Fruit fly (Drosophila melanogaster) whole organism, embryonic: ENCODE results near the gene BtbVII.

ENCODE experiments used
- Bgb ChIP-seq: fragments of 200-800 bp; sonication (Bioruptor generic); IDR thresholded peaks from 2 replicates; pipeline ENCODE4 v1.3.6; 2022; ENCODE audit warnings: missing biosample characterization, missing genetic modification characterization; ENCODE audit not compliant: partially characterized antibody
- CG10462 ChIP-seq: fragments of 200-800 bp; sonication (Bioruptor generic); optimal IDR thresholded peaks from 2 replicates; lab custom pipeline; 2016; ENCODE audit warnings: missing biosample characterization, missing genetic modification characterization
- CG10543 ChIP-seq: fragments of 200-800 bp; sonication (Bioruptor generic); optimal IDR thresholded peaks from 3 replicates; lab custom pipeline; 2017; ENCODE audit warnings: missing biosample characterization, mild to moderate bottlenecking, missing genetic modification characterization, moderate library complexity
- CG10565 ChIP-seq: fragments of 200-800 bp; sonication (Bioruptor generic); optimal IDR thresholded peaks from 3 replicates; lab custom pipeline; 2016; ENCODE audit warnings: missing biosample characterization, mild to moderate bottlenecking, missing genetic modification characterization
- CG11093 ChIP-seq: fragments of 200-800 bp; sonication (Bioruptor generic); IDR thresholded peaks from 3 replicates; pipeline ENCODE4 v1.3.6; 2022; ENCODE audit warnings: missing biosample characterization, missing genetic modification characterization
- CG11456 ChIP-seq: fragments of 200-800 bp; sonication (Bioruptor generic); IDR thresholded peaks from 3 replicates; pipeline ENCODE4 v1.3.6; 2022; ENCODE audit warnings: missing biosample characterization, missing genetic modification characterization
- CG11504 ChIP-seq: fragments of 200-800 bp; sonication (Bioruptor generic); optimal IDR thresholded peaks from 3 replicates; lab custom pipeline; 2019; ENCODE audit warnings: missing biosample characterization, mild to moderate bottlenecking, missing genetic modification characterization, moderate library complexity
- CG11695 ChIP-seq: fragments of 200-800 bp; sonication (Bioruptor generic); IDR thresholded peaks from 3 replicates; pipeline ENCODE4 v1.3.6; 2022; ENCODE audit warnings: missing biosample characterization, missing genetic modification characterization
- CG12104 ChIP-seq: fragments of 200-800 bp; sonication (Bioruptor generic); optimal IDR thresholded peaks from 3 replicates; lab custom pipeline; 2016; ENCODE audit warnings: missing biosample characterization, missing genetic modification characterization
- CG13123 ChIP-seq: fragments of 200-800 bp; sonication (Bioruptor generic); optimal IDR thresholded peaks from 2 replicates; lab custom pipeline; 2016; ENCODE audit warnings: missing biosample characterization, missing genetic modification characterization
- CG16815 ChIP-seq: fragments of 200-800 bp; sonication (Bioruptor generic); optimal IDR thresholded peaks from 3 replicates; lab custom pipeline; 2017; ENCODE audit warnings: missing biosample characterization, mild to moderate bottlenecking, missing genetic modification characterization
- CG33213 ChIP-seq: fragments of 200-800 bp; sonication (Bioruptor generic); optimal IDR thresholded peaks from 3 replicates; lab custom pipeline; 2016; ENCODE audit warnings: missing biosample characterization, missing genetic modification characterization
- CG34376 ChIP-seq: fragments of 200-800 bp; sonication (Bioruptor generic); optimal IDR thresholded peaks from 2 replicates; lab custom pipeline; 2018; ENCODE audit warnings: missing biosample characterization, mild to moderate bottlenecking, missing genetic modification characterization
- CG4854 ChIP-seq: fragments of 200-800 bp; sonication (Bioruptor generic); optimal IDR thresholded peaks from 2 replicates; lab custom pipeline; 2016; ENCODE audit warnings: missing biosample characterization, missing genetic modification characterization, inconsistent platforms
- CG6813 ChIP-seq: fragments of 200-800 bp; sonication (Bioruptor generic); optimal IDR thresholded peaks from 2 replicates; lab custom pipeline; 2017; ENCODE audit warnings: missing biosample characterization, missing genetic modification characterization, mild to moderate bottlenecking, moderate library complexity, missing genetic modification reagents
- CG6854 ChIP-seq: fragments of 200-800 bp; sonication (Bioruptor generic); optimal IDR thresholded peaks from 3 replicates; lab custom pipeline; 2017; ENCODE audit warnings: missing biosample characterization, mild to moderate bottlenecking, missing genetic modification characterization
- CG7963 ChIP-seq: fragments of 200-800 bp; sonication (Bioruptor generic); IDR thresholded peaks from 3 replicates; pipeline ENCODE4 v1.3.6; 2022; ENCODE audit warnings: missing biosample characterization, missing genetic modification characterization; ENCODE audit not compliant: partially characterized antibody
- CG8359 ChIP-seq: fragments of 200-800 bp; sonication (Bioruptor generic); optimal IDR thresholded peaks from 2 replicates; lab custom pipeline; 2017; ENCODE audit warnings: missing biosample characterization, mild to moderate bottlenecking, missing genetic modification characterization, borderline replicate concordance
- CG9797 ChIP-seq: fragments of 200-800 bp; sonication (Bioruptor generic); optimal IDR thresholded peaks from 3 replicates; lab custom pipeline; 2018; ENCODE audit warnings: missing biosample characterization, mild to moderate bottlenecking, missing genetic modification characterization
- Dip3 ChIP-seq: fragments of 200-800 bp; sonication (Bioruptor generic); optimal IDR thresholded peaks from 3 replicates; lab custom pipeline; 2016; ENCODE audit warnings: missing biosample characterization, missing genetic modification characterization
- HHEX ChIP-seq: fragments of 200-800 bp; sonication (Bioruptor generic); optimal IDR thresholded peaks from 3 replicates; lab custom pipeline; 2017; ENCODE audit warnings: missing biosample characterization, mild to moderate bottlenecking, missing genetic modification characterization, missing genetic modification reagents
- HLH3B ChIP-seq: fragments of 200-800 bp; sonication (Bioruptor generic); IDR thresholded peaks from 2 replicates; pipeline ENCODE4 v1.3.6; 2022; ENCODE audit warnings: missing biosample characterization, missing genetic modification characterization
- Hr51 ChIP-seq, 2 experiments: fragments of 200-800 bp; sonication (Bioruptor generic); optimal IDR thresholded peaks; 2 replicates in 1 of 2; 3 replicates in 1 of 2; lab custom pipeline; 2016 to 2018; ENCODE audit warnings: missing biosample characterization in 2 of 2, missing genetic modification characterization in 2 of 2, mild to moderate bottlenecking in 1 of 2, moderate library complexity in 1 of 2
- MTF-1 ChIP-seq: fragments of 200-800 bp; sonication (Bioruptor generic); optimal IDR thresholded peaks from 2 replicates; lab custom pipeline; 2018; ENCODE audit warnings: missing biosample characterization, mild to moderate bottlenecking, missing genetic modification characterization, borderline replicate concordance
- Meics ChIP-seq: fragments of 200-800 bp; sonication (Bioruptor generic); optimal IDR thresholded peaks from 2 replicates; lab custom pipeline; 2017; ENCODE audit warnings: missing biosample characterization, mild to moderate bottlenecking, missing genetic modification characterization
- Myb ChIP-seq: fragments of 200-800 bp; sonication (Bioruptor generic); optimal IDR thresholded peaks from 2 replicates; lab custom pipeline; 2016; ENCODE audit warnings: missing biosample characterization, missing genetic modification characterization
- NC2β ChIP-seq: fragments of 200-800 bp; sonication (Bioruptor generic); optimal IDR thresholded peaks from 2 replicates; lab custom pipeline; 2016; ENCODE audit warnings: missing biosample characterization, missing genetic modification characterization
- Oaz ChIP-seq: fragments of 200-800 bp; sonication (Bioruptor generic); IDR thresholded peaks from 2 replicates; pipeline ENCODE4 v1.3.6; 2022; ENCODE audit warnings: missing biosample characterization, missing genetic modification characterization
- Sry-β ChIP-seq: fragments of 200-800 bp; sonication (Bioruptor generic); optimal IDR thresholded peaks from 2 replicates; lab custom pipeline; 2018; ENCODE audit warnings: missing biosample characterization, mild to moderate bottlenecking, missing genetic modification characterization, moderate library complexity
- ash1 ChIP-seq: fragments of 200-800 bp; sonication (Bioruptor generic); optimal IDR thresholded peaks from 2 replicates; lab custom pipeline; 2018; ENCODE audit warnings: missing biosample characterization, mild to moderate bottlenecking, missing genetic modification characterization
- az2 ChIP-seq: fragments of 200-800 bp; sonication (Bioruptor generic); optimal IDR thresholded peaks from 3 replicates; lab custom pipeline; 2016; ENCODE audit warnings: missing biosample characterization, missing genetic modification characterization
- cato ChIP-seq: fragments of 200-800 bp; sonication (Bioruptor generic); optimal IDR thresholded peaks from 2 replicates; lab custom pipeline; 2016; ENCODE audit warnings: missing biosample characterization, missing genetic modification characterization, borderline replicate concordance
- caup ChIP-seq: fragments of 200-800 bp; sonication (Bioruptor generic); optimal IDR thresholded peaks from 3 replicates; lab custom pipeline; 2017; ENCODE audit warnings: missing biosample characterization, mild to moderate bottlenecking, missing genetic modification characterization, moderate library complexity; ENCODE audit not compliant: severe bottlenecking
- dati ChIP-seq: fragments of 200-800 bp; sonication (Bioruptor generic); IDR thresholded peaks from 2 replicates; pipeline ENCODE4 v1.3.6; 2022; ENCODE audit warnings: missing biosample characterization, missing genetic modification characterization
- dmrt99B ChIP-seq: fragments of 200-800 bp; sonication (Bioruptor generic); optimal IDR thresholded peaks from 2 replicates; lab custom pipeline; 2018; ENCODE audit warnings: missing biosample characterization, mild to moderate bottlenecking, missing genetic modification characterization, moderate library complexity
- en ChIP-seq: fragments of 200-800 bp; sonication (Bioruptor generic); optimal IDR thresholded peaks from 2 replicates; lab custom pipeline; 2016; ENCODE audit warnings: missing biosample characterization, missing genetic modification characterization
- fu2 ChIP-seq: fragments of 200-800 bp; sonication (Bioruptor generic); optimal IDR thresholded peaks from 2 replicates; lab custom pipeline; 2016; ENCODE audit warnings: missing biosample characterization, missing genetic modification characterization
- gem ChIP-seq: fragments of 200-800 bp; sonication (Bioruptor generic); optimal IDR thresholded peaks from 2 replicates; lab custom pipeline; 2019; ENCODE audit warnings: missing biosample characterization, mild to moderate bottlenecking, missing genetic modification characterization, moderate library complexity
- her ChIP-seq: fragments of 200-800 bp; sonication (Bioruptor generic); optimal IDR thresholded peaks from 2 replicates; lab custom pipeline; 2016; ENCODE audit warnings: missing biosample characterization, missing genetic modification characterization
- insv ChIP-seq, 2 experiments: fragments of 200-800 bp; sonication (Bioruptor generic); optimal IDR thresholded peaks; 3 replicates each; lab custom pipeline; 2016 to 2018; ENCODE audit warnings: missing biosample characterization in 2 of 2, missing genetic modification characterization in 2 of 2
- lov ChIP-seq, 2 experiments: fragments of 200-800 bp in 1 of 2; fragments of >200 bp in 1 of 2; sonication (Bioruptor generic) in 1 of 2; IDR thresholded peaks in 1 of 2; optimal IDR thresholded peaks in 1 of 2; 2 replicates in 1 of 2; 3 replicates in 1 of 2; pipeline versions ENCODE4 v1.3.6 to Lab custom; 2017 to 2022; ENCODE audit warnings: missing biosample characterization in 1 of 2, missing genetic modification characterization in 1 of 2
- pzg ChIP-seq: fragments of 200-800 bp; sonication (Bioruptor generic); optimal IDR thresholded peaks from 3 replicates; lab custom pipeline; 2018; ENCODE audit warnings: missing biosample characterization, mild to moderate bottlenecking, missing genetic modification characterization, moderate library complexity
- salm ChIP-seq: fragments of 200-800 bp; sonication (Bioruptor generic); optimal IDR thresholded peaks from 2 replicates; lab custom pipeline; 2018; ENCODE audit warnings: missing biosample characterization, mild to moderate bottlenecking, missing genetic modification characterization
- scrt ChIP-seq: fragments of 200-800 bp; sonication (Bioruptor generic); optimal IDR thresholded peaks from 2 replicates; lab custom pipeline; 2018; ENCODE audit warnings: missing biosample characterization, mild to moderate bottlenecking, missing genetic modification characterization, moderate library complexity
- slbo ChIP-seq: fragments of 200-800 bp; sonication (Bioruptor generic); IDR thresholded peaks from 2 replicates; pipeline ENCODE4 v1.3.6; 2022; ENCODE audit warnings: missing biosample characterization, missing genetic modification characterization
- tgo ChIP-seq: fragments of 200-800 bp; sonication (Bioruptor generic); IDR thresholded peaks from 3 replicates; pipeline ENCODE4 v1.3.6; 2022; ENCODE audit warnings: missing biosample characterization, missing genetic modification characterization
- ttk ChIP-seq: fragments of 200-800 bp; sonication (Bioruptor generic); IDR thresholded peaks from 2 replicates; pipeline ENCODE4 v2.1.2; 2022; ENCODE audit warnings: missing biosample characterization, missing genetic modification characterization
- twi ChIP-seq: fragments of 200-800 bp; optimal IDR thresholded peaks from 2 replicates; lab custom pipeline; 2019; ENCODE audit warnings: missing biosample characterization, mild to moderate bottlenecking, missing genetic modification characterization, moderate library complexity
- wdn ChIP-seq: fragments of 200-800 bp; sonication (Bioruptor generic); IDR thresholded peaks from 2 replicates; pipeline ENCODE4 v1.3.6; 2022; ENCODE audit warnings: missing biosample characterization, missing genetic modification characterization

BtbVII gene

DNA sequence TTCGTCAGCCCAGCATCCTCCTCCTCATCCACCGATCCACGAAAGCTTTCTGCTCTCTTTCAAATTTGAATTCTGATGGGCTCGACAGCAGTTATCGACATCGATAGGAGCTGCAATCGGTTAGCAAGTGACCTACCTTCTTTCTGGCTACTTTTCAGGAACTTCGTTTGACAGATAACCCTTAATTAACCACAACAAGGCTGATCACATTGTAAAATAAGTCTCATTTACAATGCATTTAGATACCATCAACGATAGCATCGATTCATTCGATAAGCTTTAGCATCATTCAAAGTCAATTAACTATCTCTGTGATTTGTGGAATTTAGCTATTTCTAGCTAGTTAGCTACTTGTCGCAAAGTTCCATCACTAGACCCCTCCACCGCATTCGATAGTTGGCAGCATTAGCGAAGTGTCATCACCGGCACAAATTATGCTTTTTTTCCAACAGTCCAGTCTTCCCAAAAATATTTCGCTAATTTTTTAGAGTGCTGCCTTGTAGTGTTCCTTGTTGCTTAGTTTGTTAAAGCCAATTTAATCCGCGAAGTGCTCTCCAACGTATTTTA lies 30.2 kb downstream of the BtbVII start, which contains the start of the genes MnM and Girdin (continued):
- TF ChIP-seq fu2 (GFP tag; lab: Kevin White, UChicago) (peak; percentile 82), CG11504 (tag; lab: Kevin White, UChicago) (no peak), ash1 (no peak), slbo (peak; percentile 83), en (GFP tag; lab: Kevin White, UChicago) (no peak), CG11695 (GFP tag; lab: Robert Waterston, UW) (no peak), Dip3 (GFP tag; lab: Kevin White, UChicago) (peak; percentile 73), gem (tag; lab: Kevin White, UChicago) (no peak), tgo (peak; percentile 21; the same call in 1 of the 3 replicates), lov (optimal IDR thresholded peaks at IDR 0.05; lab: Kevin White, UChicago) (no peak), lov (GFP tag; IDR thresholded peaks at IDR 0.05; lab: Robert Waterston, UW) (no peak), CG4854 (GFP tag; lab: Kevin White, UChicago) (no peak), wdn (no peak), insv (GFP tag; optimal IDR thresholded peaks at IDR 0.05; lab: Kevin White, UChicago) (no peak), CG8359 (GFP tag; lab: Kevin White, UChicago) (no peak), Bgb (GFP tag; lab: Robert Waterston, UW) (peak; percentile 74), Sry-β (GFP tag; lab: Kevin White, UChicago) (peak; percentile 92), ttk (GFP tag; lab: Robert Waterston, UW) (no peak), caup (GFP tag; lab: Kevin White, UChicago) (no peak), CG12104 (GFP tag; lab: Kevin White, UChicago) (peak; percentile 41), CG6854 (GFP tag; lab: Kevin White, UChicago) (no peak), HLH3B (no peak; the same call in 1 of the 2 replicates), dmrt99B (tag; lab: Kevin White, UChicago) (no peak), az2 (GFP tag; lab: Kevin White, UChicago) (peak; percentile 56), Meics (GFP tag; lab: Kevin White, UChicago) (peak; percentile 22), CG13123 (GFP tag; lab: Kevin White, UChicago) (no peak), CG10543 (GFP tag; lab: Kevin White, UChicago) (peak; percentile 64), salm (tag; lab: Kevin White, UChicago) (no peak), CG33213 (GFP tag; lab: Kevin White, UChicago) (peak; percentile 64), CG16815 (GFP tag; lab: Kevin White, UChicago) (peak; percentile 4), Hr51 (GFP tag; optimal IDR thresholded peaks at IDR 0.05; lab: Kevin White, UChicago) (peak in 1 of 2 experiments; percentile 74), NC2β (GFP tag; lab: Kevin White, UChicago) (peak; percentile 51), cato (GFP tag; lab: Kevin White, UChicago) (no peak), Myb (GFP tag; lab: Kevin White, UChicago) (peak; percentile 89), CG11093 (GFP tag; lab: Robert Waterston, UW) (no peak), pzg (GFP tag; lab: Kevin White, UChicago) (peak; percentile 82), Oaz (no peak), scrt (GFP tag; lab: Kevin White, UChicago) (no peak), CG10462 (GFP tag; lab: Kevin White, UChicago) (peak; percentile 55), CG11456 (GFP tag; lab: Robert Waterston, UW) (peak; percentile 57; the same call in 2 of the 3 replicates), her (GFP tag; lab: Kevin White, UChicago) (peak; percentile 75), CG9797 (peak; percentile 50), MTF-1 (GFP tag; lab: Kevin White, UChicago) (no peak), CG10565 (GFP tag; lab: Kevin White, UChicago) (no peak), CG6813 (GFP tag; lab: Kevin White, UChicago) (no peak), dati (GFP tag; lab: Robert Waterston, UW) (no peak), CG34376 (peak; percentile 58), twi (tag; lab: Kevin White, UChicago) (peak; percentile 43), HHEX (GFP tag; lab: Kevin White, UChicago) (no peak), CG7963 (0 out of 3 replicates have a peak, but pooled peaks have one; percentile 43)
